Worm (Caenorhabditis elegans) whole organism, L1 larva: Measurements from ENCODE around the gene nas-20.

Source experiments
- C16A3.4 ChIP-seq: fragments of 150-350 bp; optimal IDR thresholded peaks from 2 replicates; lab custom pipeline; 2014; ENCODE audit warnings: missing biosample characterization, missing genetic modification characterization
- C34B4.2 ChIP-seq: sonication (generic microtip); optimal IDR thresholded peaks from 2 replicates; lab custom pipeline; 2017; ENCODE audit warnings: mild to moderate bottlenecking, missing genetic modification characterization, missing compliant biosample characterization
- blmp-1 ChIP-seq: fragments of 150-350 bp; optimal IDR thresholded peaks from 2 replicates; lab custom pipeline; 2014; ENCODE audit warnings: missing biosample characterization, missing genetic modification characterization
- ceh-63 ChIP-seq: fragments of 200-800 bp; sonication (Bioruptor generic); optimal IDR thresholded peaks from 2 replicates; lab custom pipeline; 2018; ENCODE audit warnings: mild to moderate bottlenecking, missing genetic modification characterization, missing compliant biosample characterization
- ceh-82 ChIP-seq, 3 experiments: fragments of 150-350 bp in 1 of 3; sonication (generic microtip) in 2 of 3; optimal IDR thresholded peaks; 2 replicates each; lab custom pipeline; 2014 to 2017; ENCODE audit warnings: missing biosample characterization in 3 of 3, missing genetic modification characterization in 3 of 3
- dpl-1 ChIP-seq, 3 experiments: fragments of 150-350 bp in 2 of 3; sonication (generic microtip) in 1 of 3; optimal IDR thresholded peaks; 2 replicates each; lab custom pipeline; 2014 to 2017; ENCODE audit warnings: missing biosample characterization in 3 of 3, missing genetic modification characterization in 3 of 3, missing genetic modification reagents in 3 of 3
- dsc-1 ChIP-seq: sonication (generic microtip); optimal IDR thresholded peaks from 2 replicates; lab custom pipeline; 2016; ENCODE audit warnings: mild to moderate bottlenecking, missing genetic modification characterization, missing compliant biosample characterization
- efl-1 ChIP-seq, 4 experiments: fragments of 150-350 bp; optimal IDR thresholded peaks in 3 of 4; peaks in 1 of 4; 1 replicate in 1 of 4; 2 replicates in 3 of 4; lab custom pipeline; 2014; ENCODE audit warnings: missing biosample characterization in 2 of 4, missing genetic modification characterization in 2 of 4, missing genetic modification reagents in 2 of 4
- efl-3 ChIP-seq: fragments of 200-800 bp; sonication (Bioruptor generic); optimal IDR thresholded peaks from 2 replicates; lab custom pipeline; 2018; ENCODE audit warnings: mild to moderate bottlenecking, missing genetic modification characterization, missing compliant biosample characterization
- egl-27 ChIP-seq, 2 experiments: fragments of 150-350 bp in 1 of 2; sonication (generic microtip); optimal IDR thresholded peaks; 3 replicates each; lab custom pipeline; 2017 to 2018; ENCODE audit warnings: missing biosample characterization in 2 of 2, missing genetic modification characterization in 2 of 2, missing genetic modification reagents in 2 of 2
- elt-2 ChIP-seq: sonication (generic microtip); optimal IDR thresholded peaks from 2 replicates; lab custom pipeline; 2016; ENCODE audit warnings: missing genetic modification characterization, mild to moderate bottlenecking, inconsistent platforms, missing compliant biosample characterization, missing genetic modification reagents
- fkh-10 ChIP-seq: sonication (generic microtip); optimal IDR thresholded peaks from 2 replicates; lab custom pipeline; 2017; ENCODE audit warnings: missing biosample characterization, missing genetic modification reagents, missing genetic modification characterization
- fkh-4 ChIP-seq: sonication (generic microtip); optimal IDR thresholded peaks from 2 replicates; lab custom pipeline; 2016; ENCODE audit warnings: missing compliant biosample characterization, missing genetic modification characterization, borderline replicate concordance
- fkh-8 ChIP-seq: sonication (generic microtip); optimal IDR thresholded peaks from 2 replicates; lab custom pipeline; 2016; ENCODE audit warnings: mild to moderate bottlenecking, missing genetic modification characterization, missing compliant biosample characterization
- hlh-17 ChIP-seq: fragments of 200-800 bp; sonication (Bioruptor generic); optimal IDR thresholded peaks from 2 replicates; lab custom pipeline; 2018; ENCODE audit warnings: missing genetic modification characterization, mild to moderate bottlenecking, missing compliant biosample characterization, moderate library complexity, borderline replicate concordance
- hlh-4 ChIP-seq: sonication (generic microtip); optimal IDR thresholded peaks from 2 replicates; lab custom pipeline; 2016; ENCODE audit warnings: mild to moderate bottlenecking, missing genetic modification characterization, missing compliant biosample characterization
- hpl-2 ChIP-seq: fragments of 150-350 bp; optimal IDR thresholded peaks from 2 replicates; lab custom pipeline; 2014; ENCODE audit warnings: missing biosample characterization, missing genetic modification reagents, missing genetic modification characterization
- lin-13 ChIP-seq: fragments of 150-350 bp; optimal IDR thresholded peaks from 2 replicates; lab custom pipeline; 2014; ENCODE audit warnings: missing biosample characterization, missing genetic modification reagents, missing genetic modification characterization
- lin-14 ChIP-seq: fragments of 200-800 bp; sonication (Bioruptor generic); optimal IDR thresholded peaks from 2 replicates; lab custom pipeline; 2018; ENCODE audit warnings: mild to moderate bottlenecking, missing genetic modification characterization, moderate library complexity, missing compliant biosample characterization
- lin-15B ChIP-seq: fragments of 150-350 bp; sonication (generic microtip); optimal IDR thresholded peaks from 3 replicates; lab custom pipeline; 2014; ENCODE audit warnings: missing biosample characterization, missing genetic modification characterization
- mab-9 ChIP-seq: fragments of 200-800 bp; sonication (Bioruptor generic); IDR thresholded peaks from 2 replicates; pipeline ENCODE4 v1.3.6; 2022; ENCODE audit warnings: missing genetic modification reagents, missing genetic modification characterization, missing compliant biosample characterization
- mef-2 ChIP-seq: fragments of 150-350 bp; optimal IDR thresholded peaks from 2 replicates; lab custom pipeline; 2014; ENCODE audit warnings: missing biosample characterization, missing genetic modification characterization
- nhr-11 ChIP-seq: fragments of 150-350 bp; optimal IDR thresholded peaks from 2 replicates; lab custom pipeline; 2014; ENCODE audit warnings: missing biosample characterization, missing genetic modification characterization
- nhr-12 ChIP-seq: sonication (generic microtip); optimal IDR thresholded peaks from 2 replicates; lab custom pipeline; 2017; ENCODE audit warnings: missing biosample characterization, missing genetic modification characterization
- nhr-84 ChIP-seq: sonication (generic microtip); optimal IDR thresholded peaks from 2 replicates; lab custom pipeline; 2017; ENCODE audit warnings: missing biosample characterization, missing genetic modification characterization
- nhr-85 ChIP-seq: sonication (generic microtip); peaks from one replicate; lab custom pipeline; 2016; ENCODE audit warnings: missing genetic modification characterization, inconsistent platforms, missing compliant biosample characterization
- nhr-90 ChIP-seq: sonication (generic microtip); optimal IDR thresholded peaks from 2 replicates; lab custom pipeline; 2016; ENCODE audit warnings: mild to moderate bottlenecking, missing genetic modification characterization, missing compliant biosample characterization; ENCODE audit not compliant: poor library complexity
- pax-3 ChIP-seq: fragments of 200-800 bp; sonication (Bioruptor generic); optimal IDR thresholded peaks from 2 replicates; lab custom pipeline; 2018; ENCODE audit warnings: mild to moderate bottlenecking, missing genetic modification characterization, moderate library complexity, missing compliant biosample characterization
- rnt-1 ChIP-seq: sonication (generic microtip); optimal IDR thresholded peaks from 2 replicates; lab custom pipeline; 2016; ENCODE audit warnings: mild to moderate bottlenecking, missing genetic modification characterization, moderate library complexity, missing compliant biosample characterization
- skn-1 ChIP-seq: fragments of 150-350 bp; optimal IDR thresholded peaks from 2 replicates; lab custom pipeline; 2014; ENCODE audit warnings: missing biosample characterization, missing genetic modification characterization
- swsn-7 ChIP-seq: sonication (generic microtip); optimal IDR thresholded peaks from 2 replicates; lab custom pipeline; 2016; ENCODE audit warnings: missing genetic modification characterization, missing compliant biosample characterization
- tlp-1 ChIP-seq: fragments of 150-350 bp; optimal IDR thresholded peaks from 2 replicates; lab custom pipeline; 2014; ENCODE audit warnings: missing biosample characterization, missing genetic modification characterization
- unc-62 ChIP-seq: fragments of 150-350 bp; optimal IDR thresholded peaks from 2 replicates; lab custom pipeline; 2014; ENCODE audit warnings: missing biosample characterization, missing genetic modification reagents, missing genetic modification characterization
- xbp-1 ChIP-seq: sonication (generic microtip); optimal IDR thresholded peaks from 2 replicates; lab custom pipeline; 2016; ENCODE audit warnings: missing genetic modification characterization, missing compliant biosample characterization
- zag-1 ChIP-seq: fragments of 150-350 bp; optimal IDR thresholded peaks from 2 replicates; lab custom pipeline; 2014; ENCODE audit warnings: missing biosample characterization, missing genetic modification characterization

nas-20 gene

DNA sequence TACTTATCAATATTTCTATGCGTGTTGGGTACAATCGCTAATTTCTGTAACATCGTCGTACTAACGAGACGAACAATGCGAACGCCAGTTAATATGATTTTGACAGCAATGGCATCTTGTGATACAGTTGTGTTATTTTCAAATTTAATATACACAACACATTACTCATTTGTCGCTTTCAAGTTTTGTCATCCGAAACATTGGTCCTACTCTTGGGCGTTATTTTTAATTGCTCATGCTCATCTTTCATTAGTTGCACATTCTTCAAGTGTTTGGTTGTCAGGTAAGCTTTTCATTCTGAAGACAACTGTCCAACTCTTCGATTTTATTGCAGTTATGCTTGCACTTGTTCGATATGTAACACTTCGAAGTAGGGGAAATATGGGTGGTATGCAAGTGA is 32.9 kb downstream of the nas-20 start:
- TF ChIP-seq elt-2 (tag; lab: Kevin White, UChicago) (no peak), zag-1 (tag; lab: Kevin White, UChicago) (no peak), nhr-84 (tag; lab: Kevin White, UChicago) (no peak), hlh-4 (tag; lab: Kevin White, UChicago) (no peak), skn-1 (tag; lab: Kevin White, UChicago) (no peak), fkh-8 (no peak), fkh-10 (no peak), unc-62 (GFP tag; lab: Kevin White, UChicago) (no peak), efl-3 (GFP tag; lab: Kevin White, UChicago) (no peak), rnt-1 (tag; lab: Kevin White, UChicago) (no peak), xbp-1 (tag; lab: Kevin White, UChicago) (no peak), C34B4.2 (tag; lab: Kevin White, UChicago) (no peak), fkh-4 (no peak), mab-9 (GFP tag; lab: Robert Waterston, UW) (no peak), C16A3.4 (tag; lab: Kevin White, UChicago) (no peak), hpl-2 (GFP tag; lab: Kevin White, UChicago) (no peak), nhr-90 (tag; lab: Kevin White, UChicago) (no peak), hlh-17 (GFP tag; lab: Kevin White, UChicago) (no peak)

DNA sequence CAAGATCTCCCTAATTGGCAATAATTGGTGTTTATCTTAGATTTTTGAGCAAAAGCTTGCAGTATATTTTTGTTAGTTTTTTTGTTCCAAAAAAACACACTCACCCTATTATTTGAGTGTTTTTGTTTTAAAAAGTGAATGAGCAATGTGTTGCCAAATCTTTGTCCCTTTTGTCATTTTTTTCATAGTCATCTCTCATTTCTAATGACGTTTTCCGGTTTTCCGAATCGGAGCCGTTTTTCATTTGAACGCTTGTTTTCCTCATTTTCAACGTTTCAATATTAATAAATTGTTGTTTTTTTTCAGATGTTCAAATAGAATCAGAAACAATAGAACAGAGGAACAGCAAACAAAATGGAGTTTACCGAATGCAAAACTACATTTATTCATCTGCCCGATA is 33.6 kb downstream of the nas-20 start, which contains the start of gene dmsr-1:
TSS of gene dmsr-1 (plus strand) at position 301 of the 400 bp plus-strand sequence.
- TF ChIP-seq nhr-85 (tag; lab: Kevin White, UChicago) = no peak
- no peak for TF ChIP-seq nhr-11
- TF ChIP-seq lin-13 (GFP tag; lab: Kevin White, UChicago) = no peak
- no peak for TF ChIP-seq lin-15B (tag; lab: Kevin White, UChicago)
- TF ChIP-seq nhr-90 (tag; lab: Kevin White, UChicago) = no peak
- TF ChIP-seq blmp-1 (tag; lab: Kevin White, UChicago) = no peak
- TF ChIP-seq rnt-1 (tag; lab: Kevin White, UChicago) = no peak

DNA sequence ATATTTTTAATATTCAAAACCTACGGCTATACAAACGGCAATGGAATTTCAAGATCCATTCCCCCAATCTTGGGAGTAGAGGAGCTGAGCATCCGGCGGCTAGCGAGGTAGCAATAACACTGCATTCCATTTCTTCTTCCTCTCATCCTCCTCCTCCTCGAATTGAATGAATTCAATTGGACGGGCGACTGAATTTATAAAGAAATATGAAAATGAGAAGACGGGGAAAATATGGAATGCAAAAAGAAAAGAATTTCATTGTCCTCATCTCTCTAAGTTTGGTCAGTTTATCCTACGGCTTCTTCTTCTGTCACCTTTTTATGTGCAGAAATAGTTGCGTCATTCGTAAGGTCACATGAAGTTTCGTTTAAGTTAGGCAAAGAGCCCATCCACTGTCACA is 35.7 kb downstream of the nas-20 start:
- TF ChIP-seq lin-14 (peak; percentile 33), pax-3 (no peak)

DNA sequence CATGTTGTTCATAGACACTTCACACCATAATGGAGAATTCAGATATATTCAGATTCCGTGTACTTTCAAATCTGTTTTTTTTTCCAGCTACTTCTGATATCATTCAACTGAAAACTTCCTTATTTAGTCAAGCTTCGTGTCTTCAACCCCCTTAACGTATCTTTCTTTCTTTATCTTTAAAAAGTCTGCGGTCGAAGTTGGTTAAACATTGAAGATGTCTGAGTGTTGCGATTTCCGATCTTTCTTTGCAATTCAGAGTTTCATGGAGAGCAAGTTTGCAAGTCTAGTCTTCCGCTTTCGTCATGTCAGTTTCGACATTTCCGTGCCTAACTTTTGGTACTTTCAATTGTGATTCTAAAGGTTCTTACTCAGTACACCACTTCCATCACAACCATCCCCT is 36.9 kb downstream of the nas-20 start:
- no peak for TF ChIP-seq tlp-1 (tag; lab: Kevin White, UChicago)
- TF ChIP-seq nhr-12 (tag; lab: Kevin White, UChicago) = no peak
- TF ChIP-seq efl-3 (GFP tag; lab: Kevin White, UChicago) = no peak
- no peak for TF ChIP-seq dsc-1 (tag; lab: Kevin White, UChicago)
- no peak for TF ChIP-seq elt-2 (tag; lab: Kevin White, UChicago)
- no peak for TF ChIP-seq ceh-82 (tag; optimal IDR thresholded peaks at IDR 0.05; lab: Kevin White, UChicago)
- no peak for TF ChIP-seq nhr-84 (tag; lab: Kevin White, UChicago)
- no peak for TF ChIP-seq ceh-63 (GFP tag; lab: Kevin White, UChicago)
- TF ChIP-seq efl-1 (optimal IDR thresholded peaks at IDR 0.05; lab: Kevin White, UChicago) = no peak
- TF ChIP-seq efl-1 (GFP tag; optimal IDR thresholded peaks at IDR 0.05 in 1 of 2; lab: Kevin White, UChicago) = no peak
- no peak for TF ChIP-seq nhr-85 (tag; lab: Kevin White, UChicago)
- TF ChIP-seq fkh-10 = no peak
- no peak for TF ChIP-seq fkh-4
- no peak for TF ChIP-seq egl-27 (tag; optimal IDR thresholded peaks at IDR 0.05; lab: Kevin White, UChicago)
- TF ChIP-seq mef-2 (tag; lab: Kevin White, UChicago) = no peak
- TF ChIP-seq swsn-7 (tag; lab: Kevin White, UChicago) = no peak
- TF ChIP-seq dpl-1 (GFP tag; optimal IDR thresholded peaks at IDR 0.05; lab: Kevin White, UChicago) = no peak
